Fruit fly (Drosophila melanogaster) S2 (cell line): ENCODE measurements around the gene mus302.

Experiments
- CG8478 ChIP-seq: fragments of >200 bp; optimal IDR thresholded peaks from 2 replicates; lab custom pipeline; 2018
- CTCF ChIP-seq, 2 experiments: fragments of >200 bp; optimal IDR thresholded peaks; 2 replicates each; lab custom pipeline; 2018

The mus302 gene

DNA sequence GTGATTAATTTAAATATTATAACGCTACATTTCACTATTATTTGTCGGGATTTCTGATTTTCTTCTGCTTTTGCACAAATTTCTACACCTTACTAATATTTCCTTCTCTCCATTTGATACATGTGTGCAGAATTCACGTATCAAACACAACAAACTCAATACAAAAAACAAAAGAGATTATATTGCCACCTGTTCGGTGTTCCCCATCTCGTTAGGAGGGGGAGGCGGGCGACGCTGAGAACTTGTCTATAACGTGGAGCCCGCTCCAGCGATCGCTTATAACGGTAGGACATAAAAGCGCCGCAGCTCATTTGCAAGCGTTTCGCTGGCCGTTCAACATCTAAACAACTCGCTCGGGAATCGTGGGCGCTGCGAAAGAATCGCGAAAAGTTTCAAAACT, 46.3 kb downstream of the mus302 start, which contains the start of gene CG9701:
Gene CG9701, plus strand, starts transcription at position 301 of the 400 bp plus-strand sequence.
- TF ChIP-seq CTCF (optimal IDR thresholded peaks at IDR 0.05; lab: Kevin White, UChicago) (no peak), CG8478 (lab: Kevin White, UChicago) (no peak)

DNA sequence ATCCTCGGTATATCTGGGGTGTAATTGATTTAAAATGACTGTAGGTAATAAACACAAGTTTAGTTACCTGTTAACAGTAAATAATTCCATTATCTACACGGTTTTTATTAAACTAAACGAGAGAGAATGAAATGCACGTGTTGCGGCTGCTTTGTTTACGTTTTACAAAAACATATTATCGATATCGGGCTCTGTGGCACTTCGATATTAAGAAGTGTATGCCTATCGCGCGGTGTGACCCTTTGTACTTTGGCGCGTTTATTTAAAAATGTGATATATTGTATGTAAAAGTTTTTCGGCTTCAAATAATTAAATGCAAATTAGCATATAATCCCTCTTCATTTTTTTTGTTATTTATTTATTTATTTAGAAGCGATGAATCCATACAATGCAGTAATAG, 48.9 kb downstream of the mus302 start, which contains the start of gene Dbp73D:
Gene Dbp73D, minus strand, starts transcription at position 174 of the 400 bp plus-strand sequence.
- no peak for TF ChIP-seq CG8478 (lab: Kevin White, UChicago)
- TF ChIP-seq CTCF (optimal IDR thresholded peaks at IDR 0.05; lab: Kevin White, UChicago) = no peak

- TF ChIP-seq CTCF (optimal IDR thresholded peaks at IDR 0.05; lab: Kevin White, UChicago) = no peak
These were observed 51.4 kb downstream of the mus302 start, which contains the start of gene PGRP-SB1 for dm6 chr3L:16727939-16728635. PGRP-SB1 (minus strand) TSS chr3L:16727989.
